Fruit fly (Drosophila melanogaster): ENCODE measurements around the gene RhoGEF64C.
A peak's percentile ranks its signal among the peaks of the same experiment; 100 is the strongest.

RhoGEF64C gene

dm6 chr3L:4691775-4692174 lies 808 bp upstream of the RhoGEF64C start (continued):
- TF ChIP-seq ewg (GFP tag; optimal IDR thresholded peaks at IDR 0.05) (peak; percentile 23), CG11247 (GFP tag; IDR thresholded peaks at IDR 0.05) (no peak), BEAF-32 (GFP tag; optimal IDR thresholded peaks at IDR 0.05) (no peak), CG3847 (GFP tag; IDR thresholded peaks at IDR 0.05) (no peak), toy (GFP tag; IDR thresholded peaks at IDR 0.05) (no peak), Hr39 (optimal IDR thresholded peaks at IDR 0.05) (no peak), unpg (GFP tag; optimal IDR thresholded peaks at IDR 0.05) (peak; percentile 31), HLH54F (GFP tag; optimal IDR thresholded peaks at IDR 0.05) (no peak), Dip3 (GFP tag; optimal IDR thresholded peaks at IDR 0.05) (no peak), mld (GFP tag; IDR thresholded peaks at IDR 0.05; ENCODE audit: partially characterized antibody) (no peak), TFAM (GFP tag; optimal IDR thresholded peaks at IDR 0.05) (no peak), CG1602 (GFP tag; optimal IDR thresholded peaks at IDR 0.05) (no peak), Tbp (GFP tag; optimal IDR thresholded peaks at IDR 0.05) (no peak), D (optimal IDR thresholded peaks at IDR 0.05) (no peak), D (GFP tag; optimal IDR thresholded peaks at IDR 0.05) (peak; percentile 37), Med (GFP tag) (no peak), CG7963 (GFP tag; IDR thresholded peaks at IDR 0.05; ENCODE audit: partially characterized antibody) (no peak), CG17186 (GFP tag; optimal IDR thresholded peaks at IDR 0.05) (no peak), CG7556 (GFP tag; optimal IDR thresholded peaks at IDR 0.05) (peak; percentile 46), CG8924 (tag; optimal IDR thresholded peaks at IDR 0.05) (peak; percentile 16), CG17328 (GFP tag; IDR thresholded peaks at IDR 0.05) (no peak), slp2 (GFP tag; optimal IDR thresholded peaks at IDR 0.05) (no peak), sob (GFP tag; IDR thresholded peaks at IDR 0.05) (no peak), Xbp1 (GFP tag; optimal IDR thresholded peaks at IDR 0.05) (no peak), crol (GFP tag; IDR thresholded peaks at IDR 0.05) (no peak), CG14710 (tag; optimal IDR thresholded peaks at IDR 0.05) (peak; percentile 52), zf30C (GFP tag; optimal IDR thresholded peaks at IDR 0.05) (no peak), CG11085 (GFP tag; IDR thresholded peaks at IDR 0.05) (no peak), CG10543 (GFP tag; optimal IDR thresholded peaks at IDR 0.05) (no peak), CG8359 (GFP tag; optimal IDR thresholded peaks at IDR 0.05; ENCODE audit: borderline replicate concordance) (no peak), CG1792 (GFP tag; optimal IDR thresholded peaks at IDR 0.05) (no peak), lola (GFP tag; optimal IDR thresholded peaks at IDR 0.05) (peak in 1 of 3 experiments; percentile 39), Dek (tag; optimal IDR thresholded peaks at IDR 0.05) (no peak), Max (GFP tag; optimal IDR thresholded peaks at IDR 0.05) (no peak), CG31365 (tag; optimal IDR thresholded peaks at IDR 0.05) (no peak), ap (GFP tag; IDR thresholded peaks at IDR 0.05) (no peak), CG6654 (GFP tag; optimal IDR thresholded peaks at IDR 0.05) (peak; percentile 1), jumu (GFP tag; optimal IDR thresholded peaks at IDR 0.05) (no peak), btn (GFP tag; optimal IDR thresholded peaks at IDR 0.05) (no peak), emc (GFP tag; optimal IDR thresholded peaks at IDR 0.05) (no peak), CG13894 (tag; optimal IDR thresholded peaks at IDR 0.05) (no peak), CG7987 (GFP tag; optimal IDR thresholded peaks at IDR 0.05) (no peak), CTCF (GFP tag; optimal IDR thresholded peaks at IDR 0.05) (no peak), sna (GFP tag; IDR thresholded peaks at IDR 0.05; ENCODE audit: partially characterized antibody) (no peak), CG13123 (GFP tag; optimal IDR thresholded peaks at IDR 0.05) (no peak), H2.0 (GFP tag; IDR thresholded peaks at IDR 0.05) (no peak), CG30403 (GFP tag; optimal IDR thresholded peaks at IDR 0.05) (peak; percentile 27), run (tag; optimal IDR thresholded peaks at IDR 0.05) (no peak), pros (GFP tag; optimal IDR thresholded peaks at IDR 0.05) (no peak), pnt (GFP tag; optimal IDR thresholded peaks at IDR 0.05) (no peak), sima (GFP tag; optimal IDR thresholded peaks at IDR 0.05) (no peak), CG12236 (GFP tag; optimal IDR thresholded peaks at IDR 0.05) (no peak), E2f1 (GFP tag; IDR thresholded peaks at IDR 0.05) (peak; percentile 27; the same call in 1 of the 2 replicates)
